Fruit fly (Drosophila melanogaster) whole organism, larva: Measurements from ENCODE around the gene CG14323.

Source experiments
- noc ChIP-seq: fragments of 200-800 bp; sonication (Bioruptor generic); optimal IDR thresholded peaks from 3 replicates; lab custom pipeline; 2019; ENCODE audit warnings: missing biosample characterization, mild to moderate bottlenecking, missing genetic modification characterization, moderate library complexity

Gene CG14323

dm6 chr3R:17622062-17622766, at the start of gene CG14323:
TSS of gene CG14323 (minus strand) at chr3R:17622112.
- no peak for TF ChIP-seq noc (tag; lab: Kevin White, UChicago)

dm6 chr3R:17670857-17671336, 49.0 kb upstream of the CG14323 start, which contains the start of the genes CG7523 and Mps1:
TSS of gene CG7523 (minus strand) at chr3R:17670895.
TSS of gene Mps1 (plus strand) at chr3R:17671271.
- no peak for TF ChIP-seq noc (tag; lab: Kevin White, UChicago)

dm6 chr3R:17670202-17670856, 48.4 kb upstream of the CG14323 start:
- no peak for TF ChIP-seq noc (tag; lab: Kevin White, UChicago)

dm6 chr3R:17667987-17668386, 46.1 kb upstream of the CG14323 start:
- TF ChIP-seq noc (tag; lab: Kevin White, UChicago): no peak

- no peak for TF ChIP-seq noc (tag; lab: Kevin White, UChicago)
Observed at dm6 chr3R:17667279-17667678, 45.4 kb upstream of the CG14323 start, which contains the start of gene CG45045. TSS of gene CG45045 (plus strand) at chr3R:17667572.

dm6 chr3R:17666797-17667156, 44.9 kb upstream of the CG14323 start:
- TF ChIP-seq noc (tag; lab: Kevin White, UChicago): no peak

dm6 chr3R:17666061-17666796, 44.3 kb upstream of the CG14323 start:
- TF ChIP-seq noc (tag; lab: Kevin White, UChicago): no peak

- no peak for TF ChIP-seq noc (tag; lab: Kevin White, UChicago)
Observed at dm6 chr3R:17656923-17657322, 35.0 kb upstream of the CG14323 start.

- TF ChIP-seq noc (tag; lab: Kevin White, UChicago): no peak
Observed at dm6 chr3R:17655040-17655439, 33.1 kb upstream of the CG14323 start.

dm6 chr3R:17653879-17654278, 32.0 kb upstream of the CG14323 start:
- no peak for TF ChIP-seq noc (tag; lab: Kevin White, UChicago)

dm6 chr3R:17647444-17647843, 25.5 kb upstream of the CG14323 start, which contains the start of gene CG14322:
TSS of gene CG14322 (plus strand) at chr3R:17647679.
- TF ChIP-seq noc (tag; lab: Kevin White, UChicago): no peak

dm6 chr3R:17646102-17647050, 24.5 kb upstream of the CG14323 start:
- TF ChIP-seq noc (tag; lab: Kevin White, UChicago): no peak

- TF ChIP-seq noc (tag; lab: Kevin White, UChicago): no peak
Observed at dm6 chr3R:17645239-17645638, 23.3 kb upstream of the CG14323 start.

- no peak for TF ChIP-seq noc (tag; lab: Kevin White, UChicago)
Observed at dm6 chr3R:17644019-17644418, 22.1 kb upstream of the CG14323 start.
